Worm (Caenorhabditis elegans) whole organism, mixed stage, embryonic: ENCODE results near the gene haf-3.

Experiments
- drap-1 ChIP-seq: fragments of 200-800 bp; sonication (Bioruptor generic); optimal IDR thresholded peaks from 3 replicates; lab custom pipeline; 2018; ENCODE audit warnings: mild to moderate bottlenecking, missing genetic modification characterization, missing compliant biosample characterization
- lin-32 ChIP-seq: fragments of 200-800 bp; sonication (Bioruptor generic); optimal IDR thresholded peaks from 2 replicates; lab custom pipeline; 2018; ENCODE audit warnings: mild to moderate bottlenecking, missing genetic modification characterization, missing compliant biosample characterization
- lsy-2 ChIP-seq: fragments of 150-350 bp; optimal IDR thresholded peaks from 2 replicates; lab custom pipeline; 2014; ENCODE audit warnings: missing biosample characterization, missing genetic modification characterization
- snpc-4 ChIP-seq: fragments of 150-350 bp; optimal IDR thresholded peaks from 2 replicates; lab custom pipeline; 2014; ENCODE audit warnings: missing biosample characterization, missing genetic modification characterization
- unc-62 ChIP-seq: fragments of 150-350 bp; optimal IDR thresholded peaks from 2 replicates; lab custom pipeline; 2014; ENCODE audit warnings: missing biosample characterization, missing genetic modification reagents, missing genetic modification characterization

DNA sequence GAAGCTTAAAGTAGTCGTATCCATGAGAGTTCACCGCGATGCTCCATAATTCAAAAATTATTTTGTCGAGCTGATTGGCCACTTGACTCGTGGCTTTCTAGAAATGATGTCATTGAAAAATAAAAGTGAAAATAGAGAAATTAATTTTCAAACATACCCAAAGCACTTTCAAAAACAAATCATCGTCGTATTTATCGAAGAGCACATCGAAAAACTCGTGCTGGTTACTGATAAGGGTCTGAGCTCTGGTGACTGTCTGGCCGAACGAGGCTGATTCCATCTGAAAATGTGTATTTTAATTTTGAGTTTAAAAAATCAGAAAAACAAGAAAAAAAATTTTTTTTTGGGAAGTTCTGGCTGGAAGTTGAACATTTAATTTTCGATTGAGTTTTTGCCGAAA lies 53.6 kb downstream of the haf-3 start:
- TF ChIP-seq lsy-2 (tag; lab: Kevin White, UChicago) (no peak), unc-62 (no peak), snpc-4 (tag; lab: Kevin White, UChicago) (no peak), drap-1 (no peak), lin-32 (GFP tag; lab: Kevin White, UChicago) (no peak)
